Worm (Caenorhabditis elegans) whole organism, mixed stage, embryonic: ENCODE data around the gene Y57G11C.22.

Source experiments
- M03D4.4 ChIP-seq: sonication (generic microtip); optimal IDR thresholded peaks from 2 replicates; lab custom pipeline; 2017; ENCODE audit warnings: mild to moderate bottlenecking, missing genetic modification characterization, missing compliant biosample characterization
- ceh-83 ChIP-seq: fragments of 200-800 bp; sonication (Bioruptor generic); optimal IDR thresholded peaks from 2 replicates; lab custom pipeline; 2018; ENCODE audit warnings: mild to moderate bottlenecking, missing genetic modification characterization, missing compliant biosample characterization
- cnd-1 ChIP-seq: fragments of 200-800 bp; sonication (Bioruptor generic); optimal IDR thresholded peaks from 2 replicates; lab custom pipeline; 2018; ENCODE audit warnings: mild to moderate bottlenecking, missing genetic modification characterization, missing compliant biosample characterization
- elt-1 ChIP-seq: sonication (generic microtip); optimal IDR thresholded peaks from 2 replicates; lab custom pipeline; 2017; ENCODE audit warnings: missing genetic modification characterization, mild to moderate bottlenecking, missing compliant biosample characterization, antibody characterized with exemption, moderate library complexity, borderline replicate concordance; ENCODE audit not compliant: insufficient read depth
- elt-3 ChIP-seq: fragments of 150-350 bp; optimal IDR thresholded peaks from 2 replicates; lab custom pipeline; 2014; ENCODE audit warnings: missing biosample characterization, missing genetic modification characterization
- lin-13 ChIP-seq: fragments of 150-350 bp; optimal IDR thresholded peaks from 2 replicates; lab custom pipeline; 2014; ENCODE audit warnings: missing biosample characterization, missing genetic modification characterization
- lsy-2 ChIP-seq: fragments of 150-350 bp; optimal IDR thresholded peaks from 2 replicates; lab custom pipeline; 2014; ENCODE audit warnings: missing biosample characterization, missing genetic modification characterization
- mls-2 ChIP-seq: sonication (generic microtip); optimal IDR thresholded peaks from 2 replicates; lab custom pipeline; 2016; ENCODE audit warnings: mild to moderate bottlenecking, missing genetic modification characterization, moderate library complexity, missing compliant biosample characterization
- nhr-237 ChIP-seq: fragments of 150-350 bp; optimal IDR thresholded peaks from 2 replicates; lab custom pipeline; 2014; ENCODE audit warnings: missing biosample characterization, missing genetic modification characterization
- nhr-28 ChIP-seq: fragments of 150-350 bp; optimal IDR thresholded peaks from 2 replicates; lab custom pipeline; 2014; ENCODE audit warnings: missing biosample characterization, missing genetic modification characterization
- nhr-76 ChIP-seq: sonication (generic microtip); optimal IDR thresholded peaks from 2 replicates; lab custom pipeline; 2017; ENCODE audit warnings: missing biosample characterization, missing genetic modification characterization
- snpc-4 ChIP-seq: fragments of 150-350 bp; optimal IDR thresholded peaks from 2 replicates; lab custom pipeline; 2014; ENCODE audit warnings: missing biosample characterization, missing genetic modification characterization
- unc-39 ChIP-seq: fragments of 150-350 bp; optimal IDR thresholded peaks from 2 replicates; lab custom pipeline; 2014; ENCODE audit warnings: missing biosample characterization, missing genetic modification characterization
- unc-62 ChIP-seq: fragments of 150-350 bp; optimal IDR thresholded peaks from 2 replicates; lab custom pipeline; 2014; ENCODE audit warnings: missing biosample characterization, missing genetic modification reagents, missing genetic modification characterization

DNA sequence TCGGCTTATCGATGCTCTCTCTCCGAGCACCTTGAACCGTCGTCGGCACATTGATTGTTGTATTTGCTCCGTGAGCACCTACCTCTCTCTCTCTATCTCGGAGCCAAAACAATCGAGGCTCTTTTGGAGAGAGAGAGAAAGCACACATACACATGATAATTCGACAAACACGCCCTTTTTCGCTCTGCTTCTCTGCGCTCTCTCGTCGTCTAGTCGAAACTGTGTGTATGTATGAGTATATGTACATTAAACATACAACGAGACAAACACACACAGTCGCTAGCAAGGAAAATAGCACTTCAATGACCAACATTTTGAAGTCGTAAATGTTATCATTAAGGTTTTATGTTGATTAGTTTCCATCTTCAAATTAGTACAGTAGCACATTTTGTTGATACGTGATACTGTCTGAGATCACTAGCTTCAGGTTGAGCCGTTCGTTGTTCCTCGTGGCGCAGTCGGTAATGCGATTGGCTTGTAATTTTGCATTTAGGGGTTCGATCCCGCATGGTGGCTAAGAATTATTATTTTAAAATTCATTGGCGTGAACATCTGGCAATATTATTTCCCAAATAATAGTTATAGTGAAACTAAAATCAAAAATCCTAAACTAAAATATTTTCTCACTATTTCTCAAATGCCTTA, 38.0 kb downstream of the Y57G11C.22 start:
- TF ChIP-seq lin-13 (tag; lab: Kevin White, UChicago) (no peak), nhr-28 (tag; lab: Kevin White, UChicago) (no peak), mls-2 (tag; lab: Kevin White, UChicago) (no peak), M03D4.4 (tag; lab: Kevin White, UChicago) (peak; percentile 6), unc-62 (GFP tag; lab: Kevin White, UChicago) (no peak), snpc-4 (tag; lab: Kevin White, UChicago) (no peak), nhr-76 (tag; lab: Kevin White, UChicago) (no peak), elt-3 (tag; lab: Kevin White, UChicago) (no peak), nhr-237 (tag; lab: Kevin White, UChicago) (peak; percentile 72), lsy-2 (tag; lab: Kevin White, UChicago) (no peak), elt-1 (tag; lab: Kevin White, UChicago) (no peak), unc-39 (tag; lab: Kevin White, UChicago) (no peak), cnd-1 (no peak), ceh-83 (GFP tag; lab: Kevin White, UChicago) (no peak)
